Worm (Caenorhabditis elegans): ENCODE results near the gene clec-39.

ce11 chrV:16728431-16728830 is 10.6 kb upstream of the clec-39 start, which contains the start of gene fbxa-127:
- TF ChIP-seq hmbx-1 (tag; optimal IDR thresholded peaks at IDR 0.05) (no peak), hnd-1 (tag; optimal IDR thresholded peaks at IDR 0.05) (no peak), pes-1 (GFP tag; IDR thresholded peaks at IDR 0.05) (no peak), ama-1 (optimal IDR thresholded peaks at IDR 0.05) (no peak), B0310.2 (tag; optimal IDR thresholded peaks at IDR 0.05) (no peak), tbx-11 (GFP tag; IDR thresholded peaks at IDR 0.05) (no peak), flt-1 (GFP tag; IDR thresholded peaks at IDR 0.05) (no peak), hmg-4 (GFP tag; optimal IDR thresholded peaks at IDR 0.05) (no peak)
